Worm (Caenorhabditis elegans) whole organism, L3 larva: ENCODE data around the gene spe-42.

Experiments
- ceh-82 ChIP-seq: fragments of 150-350 bp; optimal IDR thresholded peaks from 2 replicates; lab custom pipeline; 2014; ENCODE audit warnings: missing biosample characterization, missing genetic modification characterization
- ceh-9 ChIP-seq: sonication (generic microtip); optimal IDR thresholded peaks from 2 replicates; lab custom pipeline; 2018; ENCODE audit warnings: missing biosample characterization, missing genetic modification characterization
- mdl-1 ChIP-seq: fragments of 150-350 bp; optimal IDR thresholded peaks from 2 replicates; lab custom pipeline; 2014; ENCODE audit warnings: missing biosample characterization, missing genetic modification characterization
- nhr-11 ChIP-seq: fragments of 150-350 bp; optimal IDR thresholded peaks from 2 replicates; lab custom pipeline; 2014; ENCODE audit warnings: missing biosample characterization, missing genetic modification characterization
- nhr-237 ChIP-seq: fragments of 150-350 bp; optimal IDR thresholded peaks from 2 replicates; lab custom pipeline; 2014; ENCODE audit warnings: missing biosample characterization, missing genetic modification characterization
- nhr-25 ChIP-seq: sonication (generic microtip); optimal IDR thresholded peaks from 2 replicates; lab custom pipeline; 2017; ENCODE audit warnings: missing biosample characterization, missing genetic modification characterization
- nhr-76 ChIP-seq: fragments of 150-350 bp; sonication (generic microtip); optimal IDR thresholded peaks from 5 replicates; lab custom pipeline; 2014; ENCODE audit warnings: missing biosample characterization, missing genetic modification characterization
- nhr-77 ChIP-seq: fragments of 150-350 bp; optimal IDR thresholded peaks from 2 replicates; lab custom pipeline; 2014; ENCODE audit warnings: missing biosample characterization, missing genetic modification characterization
- snpc-4 ChIP-seq: fragments of 150-350 bp; optimal IDR thresholded peaks from 2 replicates; lab custom pipeline; 2014; ENCODE audit warnings: missing biosample characterization, missing genetic modification characterization
- ztf-4 ChIP-seq: fragments of 150-350 bp; optimal IDR thresholded peaks from 2 replicates; lab custom pipeline; 2014; ENCODE audit warnings: missing biosample characterization, missing genetic modification characterization

DNA sequence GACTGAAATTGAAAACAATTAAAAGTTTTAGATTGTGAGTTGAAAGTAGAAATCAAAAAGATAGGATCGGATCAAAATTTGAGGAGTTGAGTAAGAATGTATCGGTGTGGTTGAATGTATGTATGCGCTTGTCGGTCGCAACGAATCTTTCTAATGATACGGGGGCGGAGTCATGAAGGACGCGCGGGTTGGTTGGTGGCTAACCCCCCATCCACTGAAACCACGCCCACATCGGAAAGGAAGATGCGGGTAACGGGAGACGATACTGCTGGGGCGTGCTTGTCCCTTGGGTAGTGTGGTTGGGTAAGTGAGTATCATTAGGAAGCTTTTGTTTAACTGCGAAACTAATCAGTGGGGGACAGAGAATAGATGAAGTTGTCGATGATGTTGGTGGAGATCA, 31.4 kb downstream of the spe-42 start, which contains the start of gene ceh-32:
- TF ChIP-seq nhr-11 (tag; lab: Kevin White, UChicago): no peak
- no peak for TF ChIP-seq snpc-4 (tag; lab: Kevin White, UChicago)
- no peak for TF ChIP-seq nhr-76 (tag; lab: Kevin White, UChicago)
- TF ChIP-seq nhr-237 (tag; lab: Kevin White, UChicago): no peak
- no peak for TF ChIP-seq nhr-25 (tag; lab: Kevin White, UChicago)
- no peak for TF ChIP-seq ceh-9 (tag; lab: Kevin White, UChicago)
- no peak for TF ChIP-seq nhr-77 (tag; lab: Kevin White, UChicago)
- no peak for TF ChIP-seq ztf-4 (tag; lab: Kevin White, UChicago)
- no peak for TF ChIP-seq mdl-1 (tag; lab: Kevin White, UChicago)
- TF ChIP-seq ceh-82 (tag; lab: Kevin White, UChicago): no peak
